Worm (Caenorhabditis elegans) whole organism, L4 larva: Measurements from ENCODE around the gene gcy-23.
A peak's percentile ranks its signal among the peaks of the same experiment; 100 is the strongest.

Source experiments
- F10B5.3 ChIP-seq: sonication (generic microtip); optimal IDR thresholded peaks from 2 replicates; lab custom pipeline; 2016; ENCODE audit warnings: mild to moderate bottlenecking, missing genetic modification characterization, missing compliant biosample characterization
- F26F4.8 ChIP-seq: fragments of 200-800 bp; sonication (Bioruptor generic); conservative IDR thresholded peaks from 2 replicates; pipeline ENCODE4 v1.3.6; 2022; ENCODE audit warnings: missing genetic modification characterization, missing compliant biosample characterization
- F44E2.7 ChIP-seq: fragments of 200-800 bp; sonication (Bioruptor generic); IDR thresholded peaks from 2 replicates; pipeline ENCODE4 v2.1.2; 2022; ENCODE audit warnings: missing genetic modification characterization, missing compliant biosample characterization
- T20F7.1 ChIP-seq: fragments of 200-800 bp; sonication (Bioruptor generic); optimal IDR thresholded peaks from 2 replicates; lab custom pipeline; 2018; ENCODE audit warnings: mild to moderate bottlenecking, missing genetic modification characterization, missing compliant biosample characterization
- T26A8.4 ChIP-seq: fragments of 200-800 bp; sonication (Bioruptor generic); IDR thresholded peaks from 2 replicates; pipeline ENCODE4 v1.3.6; 2022; ENCODE audit warnings: missing genetic modification characterization, missing compliant biosample characterization
- Y105C5A.15 ChIP-seq: fragments of 200-800 bp; sonication (Bioruptor generic); IDR thresholded peaks from 2 replicates; pipeline ENCODE4 v1.3.6; 2022; ENCODE audit warnings: missing genetic modification characterization, missing compliant biosample characterization
- Y48G9A.11 ChIP-seq: fragments of 200-800 bp; sonication (Bioruptor generic); IDR thresholded peaks from 2 replicates; pipeline ENCODE4 v1.3.6; 2022; ENCODE audit warnings: missing genetic modification reagents, missing genetic modification characterization, missing compliant biosample characterization
- ZK546.5 ChIP-seq, 2 experiments: sonication (generic microtip); optimal IDR thresholded peaks; 2 replicates each; lab custom pipeline; 2017; ENCODE audit warnings: missing biosample characterization in 2 of 2, missing genetic modification characterization in 2 of 2
- aha-1 ChIP-seq: fragments of 150-350 bp; peaks from one replicate; lab custom pipeline; 2014; ENCODE audit warnings: missing biosample characterization, missing genetic modification characterization
- aly-2 ChIP-seq: sonication (generic microtip); optimal IDR thresholded peaks from 2 replicates; lab custom pipeline; 2018; ENCODE audit warnings: missing biosample characterization, missing genetic modification characterization
- arid-1 ChIP-seq: fragments of 200-800 bp; sonication (Bioruptor generic); conservative IDR thresholded peaks from 2 replicates; pipeline ENCODE4 v1.3.6; 2022; ENCODE audit warnings: missing genetic modification reagents, missing genetic modification characterization, missing compliant biosample characterization
- ceh-62 ChIP-seq: sonication (generic microtip); optimal IDR thresholded peaks from 2 replicates; lab custom pipeline; 2017; ENCODE audit warnings: missing biosample characterization, missing genetic modification characterization
- ceh-82 ChIP-seq: sonication (generic microtip); optimal IDR thresholded peaks from 2 replicates; lab custom pipeline; 2017; ENCODE audit warnings: missing biosample characterization, missing genetic modification characterization
- daf-12 ChIP-seq: fragments of 150-350 bp; optimal IDR thresholded peaks from 2 replicates; lab custom pipeline; 2014; ENCODE audit warnings: missing biosample characterization, missing genetic modification reagents, missing genetic modification characterization
- daf-8 ChIP-seq: fragments of 200-800 bp; sonication (Bioruptor generic); IDR thresholded peaks from 2 replicates; pipeline ENCODE4 v1.3.6; 2022; ENCODE audit warnings: missing genetic modification characterization, missing compliant biosample characterization
- dmd-8 ChIP-seq: fragments of 200-800 bp; sonication (Bioruptor generic); IDR thresholded peaks from 2 replicates; pipeline ENCODE4 v1.3.6; 2022; ENCODE audit warnings: missing genetic modification characterization, missing compliant biosample characterization
- dmd-9 ChIP-seq: fragments of 200-800 bp; sonication (Bioruptor generic); IDR thresholded peaks from 2 replicates; pipeline ENCODE4 v1.3.6; 2022; ENCODE audit warnings: missing genetic modification reagents, missing genetic modification characterization, missing compliant biosample characterization
- dpl-1 ChIP-seq: fragments of 150-350 bp; optimal IDR thresholded peaks from 2 replicates; lab custom pipeline; 2014; ENCODE audit warnings: missing biosample characterization, missing genetic modification reagents, missing genetic modification characterization
- duxl-1 ChIP-seq: sonication (generic microtip); optimal IDR thresholded peaks from 2 replicates; lab custom pipeline; 2016; ENCODE audit warnings: mild to moderate bottlenecking, missing genetic modification characterization, moderate library complexity, missing compliant biosample characterization; ENCODE audit not compliant: poor library complexity
- dve-1 ChIP-seq: sonication (generic microtip); optimal IDR thresholded peaks from 2 replicates; lab custom pipeline; 2017; ENCODE audit warnings: antibody characterized with exemption, mild to moderate bottlenecking, missing genetic modification characterization, missing compliant biosample characterization; ENCODE audit not compliant: insufficient read depth
- egl-27 ChIP-seq: sonication (generic microtip); optimal IDR thresholded peaks from 3 replicates; lab custom pipeline; 2017; ENCODE audit warnings: missing biosample characterization, missing genetic modification reagents, missing genetic modification characterization
- egl-43 ChIP-seq: fragments of 200-800 bp; sonication (Bioruptor generic); IDR thresholded peaks from 2 replicates; pipeline ENCODE4 v1.3.6; 2022; ENCODE audit warnings: missing genetic modification reagents, missing genetic modification characterization, missing compliant biosample characterization
- fos-1 ChIP-seq: fragments of 150-350 bp; optimal IDR thresholded peaks from 2 replicates; lab custom pipeline; 2014; ENCODE audit warnings: missing biosample characterization, missing genetic modification characterization
- hlh-11 ChIP-seq: fragments of 200-800 bp; sonication (Bioruptor generic); optimal IDR thresholded peaks from 2 replicates; lab custom pipeline; 2018; ENCODE audit warnings: mild to moderate bottlenecking, missing genetic modification characterization, missing compliant biosample characterization
- lim-7 ChIP-seq: fragments of 200-800 bp; sonication (Bioruptor generic); IDR thresholded peaks from 2 replicates; pipeline ENCODE4 v1.3.6; 2022; ENCODE audit warnings: missing genetic modification characterization, missing compliant biosample characterization
- lin-1 ChIP-seq: fragments of 200-800 bp; sonication (Bioruptor generic); IDR thresholded peaks from 2 replicates; pipeline ENCODE4 v1.3.6; 2022; ENCODE audit warnings: missing genetic modification reagents, missing genetic modification characterization, missing compliant biosample characterization
- lin-15B ChIP-seq: fragments of 150-350 bp; sonication (generic microtip); optimal IDR thresholded peaks from 3 replicates; lab custom pipeline; 2014; ENCODE audit warnings: missing biosample characterization, missing genetic modification characterization
- lin-29 ChIP-seq: fragments of 200-800 bp; sonication (Bioruptor generic); IDR thresholded peaks from 2 replicates; pipeline ENCODE4 v1.3.6; 2022; ENCODE audit warnings: missing genetic modification reagents, missing genetic modification characterization, missing compliant biosample characterization
- lin-38 ChIP-seq: fragments of 200-800 bp; sonication (Bioruptor generic); IDR thresholded peaks from 2 replicates; pipeline ENCODE4 v1.3.6; 2022; ENCODE audit warnings: missing genetic modification reagents, missing genetic modification characterization, missing compliant biosample characterization
- lir-3 ChIP-seq: sonication (generic microtip); optimal IDR thresholded peaks from 2 replicates; lab custom pipeline; 2016; ENCODE audit warnings: mild to moderate bottlenecking, missing genetic modification characterization, missing compliant biosample characterization
- madf-5 ChIP-seq, 2 experiments: fragments of 200-800 bp; sonication (Bioruptor generic); IDR thresholded peaks; 2 replicates each; pipeline ENCODE4 v1.3.6; 2022; ENCODE audit warnings: missing compliant biosample characterization in 2 of 2, missing genetic modification characterization in 2 of 2
- madf-9 ChIP-seq: fragments of 200-800 bp; sonication (Bioruptor generic); conservative IDR thresholded peaks from 2 replicates; pipeline ENCODE4 v1.3.6; 2022; ENCODE audit warnings: missing genetic modification reagents, missing genetic modification characterization, missing compliant biosample characterization
- mep-1 ChIP-seq: fragments of 150-350 bp; sonication (generic microtip); optimal IDR thresholded peaks from 3 replicates; lab custom pipeline; 2014; ENCODE audit warnings: missing biosample characterization, missing genetic modification characterization
- mes-2 ChIP-seq: sonication (generic microtip); optimal IDR thresholded peaks from 2 replicates; lab custom pipeline; 2016; ENCODE audit warnings: missing genotype, mild to moderate bottlenecking, missing genetic modification characterization, missing compliant biosample characterization; ENCODE audit not compliant: poor library complexity, severe bottlenecking
- mxl-2 ChIP-seq: fragments of 200-800 bp; sonication (Bioruptor generic); conservative IDR thresholded peaks from 2 replicates; pipeline ENCODE4 v1.3.6; 2022; ENCODE audit warnings: missing genetic modification reagents, missing genetic modification characterization, missing compliant biosample characterization
- mxl-3 ChIP-seq: fragments of 200-800 bp; sonication (Bioruptor generic); optimal IDR thresholded peaks from 2 replicates; lab custom pipeline; 2018; ENCODE audit warnings: mild to moderate bottlenecking, missing genetic modification characterization, missing compliant biosample characterization
- nhr-10 ChIP-seq: fragments of 150-350 bp; optimal IDR thresholded peaks from 2 replicates; lab custom pipeline; 2014; ENCODE audit warnings: missing biosample characterization, missing genetic modification characterization
- nhr-102 ChIP-seq: sonication (generic microtip); optimal IDR thresholded peaks from 2 replicates; lab custom pipeline; 2016; ENCODE audit warnings: mild to moderate bottlenecking, missing genetic modification characterization, moderate library complexity, missing compliant biosample characterization
- nhr-11 ChIP-seq: fragments of 150-350 bp; optimal IDR thresholded peaks from 2 replicates; lab custom pipeline; 2014; ENCODE audit warnings: missing biosample characterization, missing genetic modification characterization
- nhr-28 ChIP-seq: fragments of 150-350 bp; optimal IDR thresholded peaks from 2 replicates; lab custom pipeline; 2014; ENCODE audit warnings: missing biosample characterization, missing genetic modification characterization
- nhr-41 ChIP-seq: fragments of 200-800 bp; sonication (Bioruptor generic); IDR thresholded peaks from 2 replicates; pipeline ENCODE4 v1.3.6; 2022; ENCODE audit warnings: missing genetic modification reagents, missing genetic modification characterization, missing compliant biosample characterization
- nhr-48 ChIP-seq: sonication (generic microtip); optimal IDR thresholded peaks from 2 replicates; lab custom pipeline; 2016; ENCODE audit warnings: mild to moderate bottlenecking, missing genetic modification characterization, missing compliant biosample characterization
- nhr-77 ChIP-seq: fragments of 150-350 bp; optimal IDR thresholded peaks from 2 replicates; lab custom pipeline; 2014; ENCODE audit warnings: missing biosample characterization, missing genetic modification characterization
- php-3 ChIP-seq: fragments of 200-800 bp; sonication (Bioruptor generic); IDR thresholded peaks from 2 replicates; pipeline ENCODE4 v1.3.6; 2022; ENCODE audit warnings: missing genetic modification reagents, missing genetic modification characterization, missing compliant biosample characterization
- saeg-2 ChIP-seq: fragments of 200-800 bp; sonication (Bioruptor generic); IDR thresholded peaks from 2 replicates; pipeline ENCODE4 v1.3.6; 2022; ENCODE audit warnings: missing genetic modification reagents, missing genetic modification characterization, missing compliant biosample characterization
- set-16 ChIP-seq: fragments of 200-800 bp; sonication (Bioruptor generic); IDR thresholded peaks from 2 replicates; pipeline ENCODE4 v1.3.6; 2022; ENCODE audit warnings: missing genetic modification reagents, missing genetic modification characterization, missing compliant biosample characterization
- snpc-1.2 ChIP-seq: fragments of 200-800 bp; sonication (Bioruptor generic); IDR thresholded peaks from 2 replicates; pipeline ENCODE4 v1.3.6; 2022; ENCODE audit warnings: missing genetic modification reagents, missing genetic modification characterization, missing compliant biosample characterization
- tag-97 ChIP-seq: fragments of 200-800 bp; sonication (Bioruptor generic); IDR thresholded peaks from 2 replicates; pipeline ENCODE4 v1.3.6; 2022; ENCODE audit warnings: missing genetic modification characterization, missing compliant biosample characterization
- tra-1 ChIP-seq: fragments of 200-800 bp; sonication (Bioruptor generic); IDR thresholded peaks from 2 replicates; pipeline ENCODE4 v1.3.6; 2022; ENCODE audit warnings: missing genetic modification reagents, missing genetic modification characterization, missing compliant biosample characterization
- unc-39 ChIP-seq: sonication (generic microtip); optimal IDR thresholded peaks from 2 replicates; lab custom pipeline; 2017; ENCODE audit warnings: missing biosample characterization, missing genetic modification characterization
- zip-11 ChIP-seq: fragments of 200-800 bp; sonication (Bioruptor generic); IDR thresholded peaks from 2 replicates; pipeline ENCODE4 v1.3.6; 2022; ENCODE audit warnings: missing genetic modification characterization, missing compliant biosample characterization

gcy-23 gene

ce11 chrIV:3294553-3295185 is 5.5 kb upstream of the gcy-23 start, which contains the start of gene W08E12.7 (continued):
- 0 out of 2 replicates have a peak, but pooled peaks have one; percentile 20 for TF ChIP-seq php-3
- TF ChIP-seq F10B5.3 (tag; lab: Kevin White, UChicago): no peak
- TF ChIP-seq T26A8.4: no peak
- peak; percentile 58 for TF ChIP-seq nhr-48
- no peak for TF ChIP-seq daf-8 (GFP tag; lab: Robert Waterston, UW)
- TF ChIP-seq madf-5 (GFP tag; IDR thresholded peaks at IDR 0.05; lab: Robert Waterston, UW): no peak; a peak in 1 of 4 replicates
- TF ChIP-seq snpc-1.2 (GFP tag; lab: Robert Waterston, UW): 0 out of 2 replicates have a peak, but pooled peaks have one; percentile 36
- no peak for TF ChIP-seq lir-3 (tag; lab: Kevin White, UChicago)
- no peak for TF ChIP-seq nhr-10 (tag; lab: Kevin White, UChicago)
- TF ChIP-seq lin-15B (tag; lab: Kevin White, UChicago): peak; percentile 91
- peak; percentile 71; the same call in 1 of the 2 replicates for TF ChIP-seq lin-29 (GFP tag; lab: Robert Waterston, UW)
- TF ChIP-seq zip-11 (GFP tag; lab: Robert Waterston, UW): no peak
- no peak for TF ChIP-seq tag-97 (GFP tag; lab: Robert Waterston, UW)
- no peak for TF ChIP-seq fos-1 (tag; lab: Kevin White, UChicago)
- TF ChIP-seq daf-12: no peak
- peak; percentile 92 for TF ChIP-seq dpl-1 (GFP tag; lab: Kevin White, UChicago)
- TF ChIP-seq egl-43 (GFP tag; lab: Robert Waterston, UW): no peak
- TF ChIP-seq F44E2.7 (GFP tag; lab: Robert Waterston, UW): no peak
- peak; percentile 100 for TF ChIP-seq lin-38 (GFP tag; lab: Robert Waterston, UW)
- 0 out of 2 replicates have a peak, but pooled peaks have one; percentile 48 for TF ChIP-seq mxl-2 (GFP tag; lab: Robert Waterston, UW)
- no peak for TF ChIP-seq ceh-62 (tag; lab: Kevin White, UChicago)
- no peak for TF ChIP-seq set-16 (GFP tag; lab: Robert Waterston, UW)
- no peak for TF ChIP-seq nhr-102 (tag; lab: Kevin White, UChicago)
- peak; percentile 98 for TF ChIP-seq mep-1 (tag; lab: Kevin White, UChicago)
- no peak for TF ChIP-seq egl-27 (tag; lab: Kevin White, UChicago)
- TF ChIP-seq nhr-41 (GFP tag; lab: Robert Waterston, UW): no peak
- TF ChIP-seq T20F7.1 (GFP tag; lab: Kevin White, UChicago): no peak
- TF ChIP-seq ZK546.5 (tag; optimal IDR thresholded peaks at IDR 0.05; lab: Kevin White, UChicago): peak in 1 of 2 experiments; percentile 53
- peak; percentile 79 for TF ChIP-seq duxl-1 (tag; lab: Kevin White, UChicago)
- no peak for TF ChIP-seq lin-1 (GFP tag; lab: Robert Waterston, UW)
- TF ChIP-seq mes-2 (tag; lab: Kevin White, UChicago): peak; percentile 96
- peak; percentile 61; the same call in 1 of the 2 replicates for TF ChIP-seq Y48G9A.11 (GFP tag; lab: Robert Waterston, UW)
- peak; percentile 99 for TF ChIP-seq dve-1
- peak; percentile 74; the same call in 1 of the 2 replicates for TF ChIP-seq arid-1 (GFP tag; lab: Robert Waterston, UW)
- TF ChIP-seq aly-2 (tag; lab: Kevin White, UChicago): no peak
- peak; percentile 64; the same call in 1 of the 2 replicates for TF ChIP-seq tra-1
- TF ChIP-seq hlh-11 (tag; lab: Kevin White, UChicago): peak; percentile 87
- no peak for TF ChIP-seq Y105C5A.15 (GFP tag; lab: Robert Waterston, UW)
- TF ChIP-seq F26F4.8: no peak
- TF ChIP-seq saeg-2 (GFP tag; lab: Robert Waterston, UW): no peak
- peak; percentile 96 for TF ChIP-seq nhr-28 (tag; lab: Kevin White, UChicago)
- TF ChIP-seq mxl-3 (GFP tag; lab: Kevin White, UChicago): peak; percentile 79
- TF ChIP-seq madf-9 (GFP tag; lab: Robert Waterston, UW): peak; percentile 74; the same call in 1 of the 2 replicates
- TF ChIP-seq unc-39 (tag; lab: Kevin White, UChicago): no peak
- peak; percentile 80; the same call in 1 of the 2 replicates for TF ChIP-seq dmd-9
- TF ChIP-seq nhr-11 (tag; lab: Kevin White, UChicago): peak; percentile 95
- peak; percentile 98 for TF ChIP-seq nhr-77
- TF ChIP-seq dmd-8 (GFP tag; lab: Robert Waterston, UW): no peak
- no peak for TF ChIP-seq lim-7 (GFP tag; lab: Robert Waterston, UW)
- TF ChIP-seq aha-1: peak; percentile 99
- TF ChIP-seq ceh-82 (tag; lab: Kevin White, UChicago): no peak
